Worm (Caenorhabditis elegans): ENCODE measurements around the gene ZC518.8.

Gene ZC518.8

ce11 chrIV:12404137-12404536 lies 42.4 kb upstream of the ZC518.8 start, which contains the start of gene gex-3 (continued):
- TF ChIP-seq ztf-4 (tag; optimal IDR thresholded peaks at IDR 0.05), result no peak
- TF ChIP-seq egl-5 (tag; optimal IDR thresholded peaks at IDR 0.05), result peak; percentile 91
- TF ChIP-seq hmg-11 (tag; optimal IDR thresholded peaks at IDR 0.05), result peak; percentile 57
- TF ChIP-seq lsy-12 (tag; optimal IDR thresholded peaks at IDR 0.05), result no peak
- peak; percentile 97 for TF ChIP-seq lin-15B (tag; optimal IDR thresholded peaks at IDR 0.05)
- no peak for TF ChIP-seq pha-4 (tag; optimal IDR thresholded peaks at IDR 0.05)
- no peak for TF ChIP-seq unc-39 (tag; optimal IDR thresholded peaks at IDR 0.05)
- TF ChIP-seq ztf-11 (tag; optimal IDR thresholded peaks at IDR 0.05), result no peak

ce11 chrIV:12403440-12403839 lies 41.7 kb upstream of the ZC518.8 start:
- TF ChIP-seq elt-3 (tag; optimal IDR thresholded peaks at IDR 0.05), result peak in 1 of 3 experiments; percentile 1
- TF ChIP-seq nhr-43 (tag; optimal IDR thresholded peaks at IDR 0.05; ENCODE audit: poor library complexity, severe bottlenecking), result peak; percentile 68
- peak; percentile 91 for TF ChIP-seq nhr-23 (tag; optimal IDR thresholded peaks at IDR 0.05)
- TF ChIP-seq nhr-25 (tag; optimal IDR thresholded peaks at IDR 0.05), result peak; percentile 68
- TF ChIP-seq R02D3.7 (tag; optimal IDR thresholded peaks at IDR 0.05), result no peak

- TF ChIP-seq snpc-4 (tag; optimal IDR thresholded peaks at IDR 0.05) (no peak), pqm-1 (tag; optimal IDR thresholded peaks at IDR 0.05) (peak; percentile 19), mml-1 (tag; optimal IDR thresholded peaks at IDR 0.05) (no peak), ztf-11 (tag; optimal IDR thresholded peaks at IDR 0.05) (no peak), ceh-28 (tag; optimal IDR thresholded peaks at IDR 0.05) (no peak), elt-3 (tag; optimal IDR thresholded peaks at IDR 0.05) (peak in 1 of 3 experiments; percentile 83), nhr-28 (tag; optimal IDR thresholded peaks at IDR 0.05) (no peak), tbx-2 (tag; optimal IDR thresholded peaks at IDR 0.05) (no peak), egl-27 (tag; optimal IDR thresholded peaks at IDR 0.05) (no peak), nhr-67 (tag; optimal IDR thresholded peaks at IDR 0.05) (no peak), lin-39 (tag; optimal IDR thresholded peaks at IDR 0.05) (no peak), aly-2 (tag; optimal IDR thresholded peaks at IDR 0.05) (no peak), elt-2 (tag; optimal IDR thresholded peaks at IDR 0.05) (peak; percentile 85), ceh-82 (tag; optimal IDR thresholded peaks at IDR 0.05) (no peak), nhr-25 (tag; optimal IDR thresholded peaks at IDR 0.05) (peak; percentile 44), sea-2 (GFP tag; optimal IDR thresholded peaks at IDR 0.05) (no peak), unc-62 (GFP tag; optimal IDR thresholded peaks at IDR 0.05) (no peak), egl-5 (tag; optimal IDR thresholded peaks at IDR 0.05) (no peak)
Measured at ce11 chrIV:12399983-12400382, 38.3 kb upstream of the ZC518.8 start.

- TF ChIP-seq pha-4 (tag; optimal IDR thresholded peaks at IDR 0.05) (no peak), fkh-2 (tag; optimal IDR thresholded peaks at IDR 0.05) (no peak), elt-2 (tag; optimal IDR thresholded peaks at IDR 0.05) (no peak), mml-1 (tag; optimal IDR thresholded peaks at IDR 0.05) (no peak), hmg-11 (tag; optimal IDR thresholded peaks at IDR 0.05) (no peak), snpc-4 (tag; optimal IDR thresholded peaks at IDR 0.05) (no peak), ama-1 (optimal IDR thresholded peaks at IDR 0.05) (no peak)
Measured at ce11 chrIV:12398437-12398836, 36.7 kb upstream of the ZC518.8 start, which contains the start of gene acs-20. Gene acs-20, minus strand, starts transcription at chrIV:12398706.

ce11 chrIV:12396645-12397258 lies 35.0 kb upstream of the ZC518.8 start:
- TF ChIP-seq lsy-12 (tag; optimal IDR thresholded peaks at IDR 0.05) (peak; percentile 10), lin-39 (tag; optimal IDR thresholded peaks at IDR 0.05) (no peak), unc-62 (GFP tag; optimal IDR thresholded peaks at IDR 0.05) (peak; percentile 54), elt-3 (tag; optimal IDR thresholded peaks at IDR 0.05) (peak in 1 of 3 experiments; percentile 57), jun-1 (tag; optimal IDR thresholded peaks at IDR 0.05) (peak; percentile 2), nhr-43 (tag; optimal IDR thresholded peaks at IDR 0.05; ENCODE audit: poor library complexity, severe bottlenecking) (peak; percentile 61), nhr-25 (tag; optimal IDR thresholded peaks at IDR 0.05) (peak; percentile 96), nhr-23 (tag; optimal IDR thresholded peaks at IDR 0.05) (peak; percentile 90), nfya-1 (tag; optimal IDR thresholded peaks at IDR 0.05; ENCODE audit: insufficient read depth) (peak; percentile 43), R02D3.7 (tag; optimal IDR thresholded peaks at IDR 0.05) (no peak), lin-15B (tag; optimal IDR thresholded peaks at IDR 0.05) (peak; percentile 2), ztf-11 (tag; optimal IDR thresholded peaks at IDR 0.05) (no peak), ceh-28 (tag; optimal IDR thresholded peaks at IDR 0.05) (peak; percentile 48), ceh-82 (tag; optimal IDR thresholded peaks at IDR 0.05) (no peak)

All from whole organism, L3 larva.